Fruit fly (Drosophila melanogaster) whole organism, embryonic: Measurements from ENCODE around the gene CG4424.

ENCODE experiments used
- B-H1 ChIP-seq: fragments of 200-800 bp; sonication (Bioruptor generic); IDR thresholded peaks from 3 replicates; pipeline ENCODE4 v1.3.6; 2022; ENCODE audit warnings: missing biosample characterization, missing genetic modification characterization
- Bteb2 ChIP-seq: fragments of 200-800 bp; sonication (Bioruptor generic); optimal IDR thresholded peaks from 2 replicates; lab custom pipeline; 2016; ENCODE audit warnings: missing biosample characterization, missing genetic modification characterization
- CG1024 ChIP-seq: fragments of 200-800 bp; sonication (Bioruptor generic); IDR thresholded peaks from 2 replicates; pipeline ENCODE4 v1.3.6; 2022; ENCODE audit warnings: missing biosample characterization, missing genetic modification characterization
- CG12155 ChIP-seq: fragments of 200-800 bp; sonication (Bioruptor generic); optimal IDR thresholded peaks from 3 replicates; lab custom pipeline; 2016; ENCODE audit warnings: missing biosample characterization, missing genetic modification characterization
- CG12391 ChIP-seq: fragments of 200-800 bp; sonication (Bioruptor generic); optimal IDR thresholded peaks from 3 replicates; lab custom pipeline; 2018; ENCODE audit warnings: missing biosample characterization, mild to moderate bottlenecking, missing genetic modification characterization, moderate library complexity
- CG14710 ChIP-seq: fragments of 200-800 bp; sonication (Bioruptor generic); optimal IDR thresholded peaks from 3 replicates; lab custom pipeline; 2019; ENCODE audit warnings: missing biosample characterization, mild to moderate bottlenecking, missing genetic modification characterization, moderate library complexity
- CG2678 ChIP-seq: fragments of 200-800 bp; sonication (Bioruptor generic); optimal IDR thresholded peaks from 3 replicates; lab custom pipeline; 2019; ENCODE audit warnings: missing biosample characterization, mild to moderate bottlenecking, missing genetic modification characterization, moderate library complexity
- CG30020 ChIP-seq: fragments of 200-800 bp; optimal IDR thresholded peaks from 2 replicates; lab custom pipeline; 2019; ENCODE audit warnings: missing biosample characterization, mild to moderate bottlenecking, missing genetic modification characterization, moderate library complexity
- CG32772 ChIP-seq: fragments of 200-800 bp; sonication (Bioruptor generic); IDR thresholded peaks from 2 replicates; pipeline ENCODE4 v1.3.6; 2022; ENCODE audit warnings: missing biosample characterization, missing genetic modification characterization
- CG3726 ChIP-seq: fragments of 200-800 bp; sonication (Bioruptor generic); IDR thresholded peaks from 3 replicates; pipeline ENCODE4, ENCODE4 v1.3.6; 2022; ENCODE audit warnings: missing biosample characterization, missing genetic modification characterization
- CG4328 ChIP-seq: fragments of 200-800 bp; sonication (Bioruptor generic); optimal IDR thresholded peaks from 3 replicates; lab custom pipeline; 2017; ENCODE audit warnings: missing biosample characterization, missing genetic modification reagents, missing genetic modification characterization
- CG43689 ChIP-seq: fragments of 200-800 bp; sonication (Bioruptor generic); IDR thresholded peaks from 2 replicates; pipeline ENCODE4 v1.3.6; 2022; ENCODE audit warnings: missing biosample characterization, missing genetic modification characterization
- CG4707 ChIP-seq: fragments of 200-800 bp; sonication (Bioruptor generic); optimal IDR thresholded peaks from 2 replicates; lab custom pipeline; 2018; ENCODE audit warnings: missing biosample characterization, mild to moderate bottlenecking, missing genetic modification characterization, moderate library complexity
- CG6272 ChIP-seq: fragments of 200-800 bp; sonication (Bioruptor generic); IDR thresholded peaks from 2 replicates; pipeline ENCODE4 v1.3.6; 2022; ENCODE audit warnings: missing biosample characterization, missing genetic modification characterization
- CG6689 ChIP-seq: fragments of 200-800 bp; sonication (Bioruptor generic); IDR thresholded peaks from 2 replicates; pipeline ENCODE4 v1.3.6; 2022; ENCODE audit warnings: missing biosample characterization, missing genetic modification characterization
- CG7556 ChIP-seq: fragments of 200-800 bp; sonication (Bioruptor generic); optimal IDR thresholded peaks from 2 replicates; lab custom pipeline; 2017; ENCODE audit warnings: missing biosample characterization, mild to moderate bottlenecking, missing genetic modification characterization
- CG7963 ChIP-seq: fragments of 200-800 bp; sonication (Bioruptor generic); IDR thresholded peaks from 3 replicates; pipeline ENCODE4 v1.3.6; 2022; ENCODE audit warnings: missing biosample characterization, missing genetic modification characterization; ENCODE audit not compliant: partially characterized antibody
- CG8359 ChIP-seq: fragments of 200-800 bp; sonication (Bioruptor generic); optimal IDR thresholded peaks from 2 replicates; lab custom pipeline; 2017; ENCODE audit warnings: missing biosample characterization, mild to moderate bottlenecking, missing genetic modification characterization, borderline replicate concordance
- CG8944 ChIP-seq: fragments of 200-800 bp; sonication (Bioruptor generic); optimal IDR thresholded peaks from 3 replicates; lab custom pipeline; 2016; ENCODE audit warnings: missing biosample characterization, missing genetic modification characterization
- CG9797 ChIP-seq: fragments of 200-800 bp; sonication (Bioruptor generic); optimal IDR thresholded peaks from 3 replicates; lab custom pipeline; 2018; ENCODE audit warnings: missing biosample characterization, mild to moderate bottlenecking, missing genetic modification characterization
- Eip74EF ChIP-seq, 2 experiments: fragments of 200-800 bp in 1 of 2; fragments of >200 bp in 1 of 2; sonication (Bioruptor generic) in 1 of 2; optimal IDR thresholded peaks; 2 replicates each; lab custom pipeline; 2017 to 2019; ENCODE audit warnings: missing biosample characterization in 2 of 2, missing genetic modification characterization in 2 of 2, mild to moderate bottlenecking in 1 of 2, moderate library complexity in 1 of 2
- Fer1 ChIP-seq: fragments of 200-800 bp; sonication (Bioruptor generic); optimal IDR thresholded peaks from 2 replicates; lab custom pipeline; 2017; ENCODE audit warnings: missing biosample characterization, mild to moderate bottlenecking, missing genetic modification characterization
- HLH4C ChIP-seq: fragments of 200-800 bp; sonication (Bioruptor generic); IDR thresholded peaks from 3 replicates; pipeline ENCODE4 v1.3.6; 2022; ENCODE audit warnings: missing biosample characterization, missing genetic modification characterization; ENCODE audit not compliant: partially characterized antibody
- HmgD ChIP-seq: fragments of 200-800 bp; sonication (Bioruptor generic); optimal IDR thresholded peaks from 3 replicates; lab custom pipeline; 2016; ENCODE audit warnings: missing biosample characterization, missing genetic modification characterization
- HmgZ ChIP-seq: fragments of 200-800 bp; sonication (Bioruptor generic); optimal IDR thresholded peaks from 2 replicates; lab custom pipeline; 2018; ENCODE audit warnings: missing biosample characterization, mild to moderate bottlenecking, missing genetic modification characterization
- Hmx ChIP-seq: fragments of 200-800 bp; sonication (Bioruptor generic); optimal IDR thresholded peaks from 2 replicates; lab custom pipeline; 2016; ENCODE audit warnings: missing biosample characterization, missing genetic modification characterization
- Myb ChIP-seq: fragments of 200-800 bp; sonication (Bioruptor generic); optimal IDR thresholded peaks from 2 replicates; lab custom pipeline; 2016; ENCODE audit warnings: missing biosample characterization, missing genetic modification characterization
- NK7.1 ChIP-seq: fragments of 200-800 bp; sonication (Bioruptor generic); optimal IDR thresholded peaks from 3 replicates; lab custom pipeline; 2016; ENCODE audit warnings: missing biosample characterization, missing genetic modification characterization
- PHDP ChIP-seq: fragments of 200-800 bp; sonication (Bioruptor generic); optimal IDR thresholded peaks from 3 replicates; lab custom pipeline; 2018; ENCODE audit warnings: missing biosample characterization, mild to moderate bottlenecking, missing genetic modification characterization, moderate library complexity
- Ptx1 ChIP-seq: fragments of 200-800 bp; sonication (Bioruptor generic); IDR thresholded peaks from 2 replicates; pipeline ENCODE4 v1.3.6; 2022; ENCODE audit warnings: missing biosample characterization, missing genetic modification characterization
- Rfx ChIP-seq: fragments of 200-800 bp; sonication (Bioruptor generic); IDR thresholded peaks from 2 replicates; pipeline ENCODE4 v1.3.6; 2022; ENCODE audit warnings: missing biosample characterization, missing genetic modification characterization
- Ssrp ChIP-seq: fragments of 200-800 bp; sonication (Bioruptor generic); optimal IDR thresholded peaks from 2 replicates; lab custom pipeline; 2018; ENCODE audit warnings: missing biosample characterization, mild to moderate bottlenecking, missing genetic modification characterization, moderate library complexity
- Xbp1 ChIP-seq: fragments of 200-800 bp; sonication (Bioruptor generic); optimal IDR thresholded peaks from 3 replicates; lab custom pipeline; 2016; ENCODE audit warnings: missing biosample characterization, mild to moderate bottlenecking, missing genetic modification characterization
- YL-1 ChIP-seq: fragments of 200-800 bp; sonication (Bioruptor generic); optimal IDR thresholded peaks from 3 replicates; lab custom pipeline; 2017; ENCODE audit warnings: missing biosample characterization, mild to moderate bottlenecking, missing genetic modification characterization
- ab ChIP-seq: fragments of 200-800 bp; sonication (Bioruptor generic); optimal IDR thresholded peaks from 2 replicates; lab custom pipeline; 2016; ENCODE audit warnings: missing biosample characterization, missing genetic modification characterization
- ash1 ChIP-seq: fragments of 200-800 bp; sonication (Bioruptor generic); optimal IDR thresholded peaks from 2 replicates; lab custom pipeline; 2018; ENCODE audit warnings: missing biosample characterization, mild to moderate bottlenecking, missing genetic modification characterization
- chn ChIP-seq: fragments of 200-800 bp; sonication (Bioruptor generic); optimal IDR thresholded peaks from 2 replicates; lab custom pipeline; 2016; ENCODE audit warnings: missing biosample characterization, missing genetic modification characterization
- dimm ChIP-seq: fragments of 200-800 bp; sonication (Bioruptor generic); IDR thresholded peaks from 2 replicates; pipeline ENCODE4 v1.3.6; 2022; ENCODE audit warnings: missing biosample characterization, missing genetic modification characterization
- hkb ChIP-seq, 2 experiments: fragments of 200-800 bp in 1 of 2; fragments of >200 bp in 1 of 2; sonication (Bioruptor generic) in 1 of 2; IDR thresholded peaks in 1 of 2; optimal IDR thresholded peaks in 1 of 2; 2 replicates each; pipeline versions ENCODE4 v1.3.6 to Lab custom; 2017 to 2022; ENCODE audit warnings: missing biosample characterization in 1 of 2, missing genetic modification characterization in 1 of 2
- jing ChIP-seq: fragments of 200-800 bp; sonication (Bioruptor generic); optimal IDR thresholded peaks from 2 replicates; lab custom pipeline; 2018; ENCODE audit warnings: missing biosample characterization, mild to moderate bottlenecking, missing genetic modification characterization
- maf-S ChIP-seq: fragments of 200-800 bp; sonication (Bioruptor generic); optimal IDR thresholded peaks from 2 replicates; lab custom pipeline; 2016; ENCODE audit warnings: missing biosample characterization, missing genetic modification characterization
- mirr ChIP-seq: fragments of 200-800 bp; sonication (Bioruptor generic); optimal IDR thresholded peaks from 3 replicates; lab custom pipeline; 2018; ENCODE audit warnings: missing biosample characterization, mild to moderate bottlenecking, missing genetic modification characterization
- pfk ChIP-seq: fragments of 200-800 bp; sonication (Bioruptor generic); optimal IDR thresholded peaks from 2 replicates; lab custom pipeline; 2018; ENCODE audit warnings: missing biosample characterization, mild to moderate bottlenecking, missing genetic modification characterization, moderate library complexity
- sisA ChIP-seq: fragments of 200-800 bp; sonication (Bioruptor generic); IDR thresholded peaks from 2 replicates; pipeline ENCODE4 v1.3.6; 2022; ENCODE audit warnings: missing biosample characterization, missing genetic modification characterization
- so ChIP-seq: fragments of 200-800 bp; sonication (Bioruptor generic); IDR thresholded peaks from 3 replicates; pipeline ENCODE4 v1.3.6; 2022; ENCODE audit warnings: missing biosample characterization, missing genetic modification characterization
- tap ChIP-seq: fragments of 200-800 bp; optimal IDR thresholded peaks from 3 replicates; lab custom pipeline; 2019; ENCODE audit warnings: missing biosample characterization, mild to moderate bottlenecking, missing genetic modification characterization, moderate library complexity
- tin ChIP-seq: fragments of 200-800 bp; sonication (Bioruptor generic); optimal IDR thresholded peaks from 3 replicates; lab custom pipeline; 2016; ENCODE audit warnings: missing biosample characterization, missing genetic modification characterization
- tio ChIP-seq: fragments of 200-800 bp; sonication (Bioruptor generic); optimal IDR thresholded peaks from 2 replicates; lab custom pipeline; 2017; ENCODE audit warnings: missing biosample characterization, missing genetic modification characterization, inconsistent platforms
- tll ChIP-seq, 2 experiments: fragments of 200-800 bp in 1 of 2; fragments of >200 bp in 1 of 2; sonication (Bioruptor generic) in 1 of 2; optimal IDR thresholded peaks; 2 replicates each; lab custom pipeline; 2017 to 2019; ENCODE audit warnings: missing biosample characterization in 2 of 2, missing genetic modification characterization in 2 of 2, mild to moderate bottlenecking in 1 of 2, moderate library complexity in 1 of 2
- usp ChIP-seq: fragments of >200 bp; optimal IDR thresholded peaks from 2 replicates; lab custom pipeline; 2017; ENCODE audit warnings: missing biosample characterization, missing genetic modification characterization
- wor ChIP-seq: fragments of 200-800 bp; sonication (Bioruptor generic); IDR thresholded peaks from 2 replicates; pipeline ENCODE4 v1.3.6; 2022; ENCODE audit warnings: missing biosample characterization, missing genetic modification characterization

Gene CG4424

DNA sequence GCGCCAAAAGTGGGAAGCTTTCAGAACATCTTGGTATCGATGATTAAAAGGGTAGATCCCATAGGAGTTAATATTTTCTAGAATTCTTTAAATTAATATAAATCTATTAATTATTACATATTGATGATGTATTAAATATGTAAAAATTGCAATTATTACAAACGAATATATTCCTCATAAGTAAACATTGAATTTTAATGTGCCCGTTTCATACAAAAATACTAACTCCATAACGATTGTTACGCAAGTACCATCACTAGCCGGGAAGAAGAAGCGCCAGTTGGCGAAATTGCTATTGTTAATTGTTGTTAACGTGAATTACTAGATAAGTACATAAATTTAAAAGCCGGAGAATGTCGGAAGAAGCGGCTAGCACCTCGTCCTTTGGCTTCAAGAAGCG lies 29.7 kb upstream of the CG4424 start, which contains the start of gene mdlc (continued):
- TF ChIP-seq CG43689 (GFP tag; lab: Robert Waterston, UW) (no peak), Hmx (GFP tag; lab: Kevin White, UChicago) (no peak), CG6272 (no peak), CG8944 (GFP tag; lab: Kevin White, UChicago) (no peak), maf-S (GFP tag; lab: Kevin White, UChicago) (no peak), Eip74EF (GFP tag; optimal IDR thresholded peaks at IDR 0.05; lab: Kevin White, UChicago) (no peak), chn (GFP tag; lab: Kevin White, UChicago) (no peak), jing (GFP tag; lab: Kevin White, UChicago) (no peak), ash1 (GFP tag; lab: Kevin White, UChicago) (no peak), tll (GFP tag; optimal IDR thresholded peaks at IDR 0.05; lab: Kevin White, UChicago) (no peak), mirr (no peak), wor (GFP tag; lab: Robert Waterston, UW) (no peak), Ptx1 (GFP tag; lab: Robert Waterston, UW) (no peak), CG7556 (no peak), HmgD (no peak), CG12391 (tag; lab: Kevin White, UChicago) (no peak), YL-1 (no peak), CG7963 (GFP tag; lab: Robert Waterston, UW) (no peak), NK7.1 (GFP tag; lab: Kevin White, UChicago) (no peak), tap (no peak), dimm (no peak), CG4328 (GFP tag; lab: Kevin White, UChicago) (no peak), CG6689 (GFP tag; lab: Robert Waterston, UW) (no peak), pfk (GFP tag; lab: Kevin White, UChicago) (no peak), tio (GFP tag; lab: Kevin White, UChicago) (no peak), B-H1 (GFP tag; lab: Robert Waterston, UW) (no peak), CG9797 (GFP tag; lab: Kevin White, UChicago) (peak; percentile 61), CG30020 (tag; lab: Kevin White, UChicago) (no peak), CG32772 (no peak), Fer1 (no peak), tin (GFP tag; lab: Kevin White, UChicago) (no peak), PHDP (tag; lab: Kevin White, UChicago) (no peak), usp (GFP tag; lab: Kevin White, UChicago) (no peak), Myb (GFP tag; lab: Kevin White, UChicago) (no peak), Rfx (GFP tag; lab: Robert Waterston, UW) (peak; percentile 28; the same call in 1 of the 2 replicates), CG12155 (no peak), so (GFP tag; lab: Robert Waterston, UW) (no peak), HLH4C (GFP tag; lab: Robert Waterston, UW) (no peak), Bteb2 (GFP tag; lab: Kevin White, UChicago) (no peak), CG14710 (tag; lab: Kevin White, UChicago) (peak; percentile 40), CG3726 (GFP tag; lab: Robert Waterston, UW) (no peak), hkb (optimal IDR thresholded peaks at IDR 0.05; lab: Kevin White, UChicago) (no peak), hkb (GFP tag; IDR thresholded peaks at IDR 0.05; lab: Robert Waterston, UW) (no peak), sisA (GFP tag; lab: Robert Waterston, UW) (no peak), HmgZ (tag; lab: Kevin White, UChicago) (peak; percentile 21), CG4707 (GFP tag; lab: Kevin White, UChicago) (no peak), CG2678 (tag; lab: Kevin White, UChicago) (peak; percentile 33), CG1024 (GFP tag; lab: Robert Waterston, UW) (no peak), ab (GFP tag; lab: Kevin White, UChicago) (no peak), CG8359 (GFP tag; lab: Kevin White, UChicago) (no peak), Ssrp (no peak), Xbp1 (GFP tag; lab: Kevin White, UChicago) (peak; percentile 17)
